Worm (Caenorhabditis elegans): ENCODE data around the gene rps-5.
"Not testable (repeated sequence)": the region's sequence is repeated elsewhere in the genome, so short reads cannot be mapped to it uniquely, and the experiment has no call there.

rps-5 gene

ce11 chrIV:11110995-11111619 is at the start of gene rps-5 (continued):
- no peak for TF ChIP-seq ztf-7 (tag; optimal IDR thresholded peaks at IDR 0.05)
- TF ChIP-seq mep-1 (tag; optimal IDR thresholded peaks at IDR 0.05), result peak; percentile 47
- no peak for TF ChIP-seq zfp-3 (GFP tag; conservative IDR thresholded peaks at IDR 0.05)

ce11 chrIV:11159886-11160285 is 49.0 kb upstream of the rps-5 start, which contains the start of gene mboa-4:
Gene mboa-4 (minus strand): TSS chrIV:11159986.
- TF ChIP-seq pqm-1 (tag; optimal IDR thresholded peaks at IDR 0.05) (no peak), ceh-28 (tag; optimal IDR thresholded peaks at IDR 0.05) (no peak), ceh-62 (tag; optimal IDR thresholded peaks at IDR 0.05) (no peak), zip-11 (GFP tag; IDR thresholded peaks at IDR 0.05) (no peak), ceh-32 (tag; optimal IDR thresholded peaks at IDR 0.05; ENCODE audit: poor library complexity) (no peak), unc-62 (GFP tag; optimal IDR thresholded peaks at IDR 0.05 in 1 of 2) (no peak), unc-62 (tag; optimal IDR thresholded peaks at IDR 0.05) (no peak)

ce11 chrIV:11156526-11156925 is 45.7 kb upstream of the rps-5 start:
- TF ChIP-seq ceh-20 (GFP tag; IDR thresholded peaks at IDR 0.05) (no peak), ama-1 (optimal IDR thresholded peaks at IDR 0.05) (no peak), madf-9 (GFP tag; conservative IDR thresholded peaks at IDR 0.05) (no peak), dpl-1 (GFP tag; optimal IDR thresholded peaks at IDR 0.05) (no peak), mes-2 (tag; optimal IDR thresholded peaks at IDR 0.05; ENCODE audit: poor library complexity, severe bottlenecking) (no peak)

ce11 chrIV:11154425-11155114 is 43.7 kb upstream of the rps-5 start, which contains the start of gene C08F8.3:
Gene C08F8.3 (plus strand): TSS chrIV:11155044.
- not testable (repeated sequence) for TF ChIP-seq ztf-7, zag-1, nhr-48 (tag; optimal IDR thresholded peaks at IDR 0.05)

- TF ChIP-seq zfp-3 (GFP tag; conservative IDR thresholded peaks at IDR 0.05) (0 out of 2 replicates have a peak, but pooled peaks have one; percentile 59), mdt-29 (GFP tag; IDR thresholded peaks at IDR 0.05) (no peak), pqm-1 (tag; optimal IDR thresholded peaks at IDR 0.05) (no peak), lim-7 (GFP tag; IDR thresholded peaks at IDR 0.05) (no peak), ztf-11 (tag; optimal IDR thresholded peaks at IDR 0.05) (no peak), sdz-12 (GFP tag; optimal IDR thresholded peaks at IDR 0.05) (no peak), ztf-7 (tag; optimal IDR thresholded peaks at IDR 0.05) (no peak), unc-62 (GFP tag; optimal IDR thresholded peaks at IDR 0.05 in 1 of 2) (peak in 1 of 2 experiments; percentile 25), unc-62 (tag; optimal IDR thresholded peaks at IDR 0.05) (no peak), ZK546.5 (tag; optimal IDR thresholded peaks at IDR 0.05) (no peak), daf-16 (GFP tag; optimal IDR thresholded peaks at IDR 0.05) (no peak), daf-16 (tag; optimal IDR thresholded peaks at IDR 0.05) (no peak), ama-1 (optimal IDR thresholded peaks at IDR 0.05) (peak; percentile 67), hlh-11 (tag; optimal IDR thresholded peaks at IDR 0.05) (no peak), snpc-4 (tag; optimal IDR thresholded peaks at IDR 0.05) (no peak), mdl-1 (tag; optimal IDR thresholded peaks at IDR 0.05) (no peak), nhr-102 (tag; optimal IDR thresholded peaks at IDR 0.05) (no peak)
Observed at ce11 chrIV:11150844-11151243, 40.0 kb upstream of the rps-5 start, which contains the start of gene C08F8.2. Gene C08F8.2 (plus strand): TSS chrIV:11150997.

- TF ChIP-seq zag-1 (tag; optimal IDR thresholded peaks at IDR 0.05) (peak; percentile 84), nhr-102 (tag; optimal IDR thresholded peaks at IDR 0.05) (peak; percentile 83), dmd-8 (GFP tag; IDR thresholded peaks at IDR 0.05) (no peak), arid-1 (GFP tag; conservative IDR thresholded peaks at IDR 0.05) (peak; percentile 91), ZK337.2 (GFP tag; IDR thresholded peaks at IDR 0.05) (no peak), F49E8.2 (tag; optimal IDR thresholded peaks at IDR 0.05; ENCODE audit: borderline replicate concordance) (no peak), zip-2 (tag; optimal IDR thresholded peaks at IDR 0.05) (peak; percentile 42), daf-16 (GFP tag; optimal IDR thresholded peaks at IDR 0.05) (peak in 1 of 2 experiments; percentile 61), daf-16 (tag; optimal IDR thresholded peaks at IDR 0.05) (peak; percentile 70), pha-4 (GFP tag; IDR thresholded peaks at IDR 0.05) (peak; percentile 85), pha-4 (tag; optimal IDR thresholded peaks at IDR 0.05) (peak; percentile 74), daf-19 (GFP tag; conservative IDR thresholded peaks at IDR 0.05) (no peak), zfp-2 (tag; optimal IDR thresholded peaks at IDR 0.05) (peak; percentile 97), ceh-62 (tag; optimal IDR thresholded peaks at IDR 0.05) (no peak), daf-12 (tag; optimal IDR thresholded peaks at IDR 0.05) (no peak), mep-1 (tag; optimal IDR thresholded peaks at IDR 0.05) (peak; percentile 96), unc-39 (tag; optimal IDR thresholded peaks at IDR 0.05) (no peak)
Observed at ce11 chrIV:11149454-11150163, 38.8 kb upstream of the rps-5 start, which contains the start of the genes F01G4.6 and pfd-1. Gene F01G4.6 (minus strand): TSS chrIV:11149504. Gene pfd-1 (plus strand): TSS chrIV:11150113.

All from whole organism, L4 larva.